Worm (Caenorhabditis elegans): Measurements from ENCODE around the gene nhr-177.

ce11 chrV:1575493-1576084 is 34.5 kb upstream of the nhr-177 start:
- no peak for TF ChIP-seq hlh-13 (GFP tag; optimal IDR thresholded peaks at IDR 0.05)
- no peak for TF ChIP-seq sox-4 (tag; optimal IDR thresholded peaks at IDR 0.05)
- TF ChIP-seq ama-1 (optimal IDR thresholded peaks at IDR 0.05) = no peak

Data from whole organism, late embryonic.